Worm (Caenorhabditis elegans) whole organism, young adult: Measurements from ENCODE around the gene ntl-4.

Experiments used
- B0019.2 ChIP-seq: fragments of 200-800 bp; sonication (Bioruptor generic); conservative IDR thresholded peaks from 2 replicates; pipeline ENCODE4 v1.3.6; 2022; ENCODE audit warnings: missing genetic modification reagents, missing genetic modification characterization, missing compliant biosample characterization
- B0336.3 ChIP-seq: fragments of 200-800 bp; sonication (Bioruptor generic); IDR thresholded peaks from 2 replicates; pipeline ENCODE4 v1.3.6; 2022; ENCODE audit warnings: missing genetic modification characterization, missing compliant biosample characterization
- F23B12.7 ChIP-seq: sonication (generic microtip); optimal IDR thresholded peaks from 2 replicates; lab custom pipeline; 2017; ENCODE audit warnings: missing genetic modification characterization, mild to moderate bottlenecking, missing compliant biosample characterization, antibody characterized with exemption, moderate library complexity; ENCODE audit not compliant: insufficient read depth
- F55B11.4 ChIP-seq: sonication (generic microtip); optimal IDR thresholded peaks from 2 replicates; lab custom pipeline; 2016; ENCODE audit warnings: missing compliant biosample characterization, missing genetic modification characterization, borderline replicate concordance; ENCODE audit not compliant: insufficient read depth
- Y53G8AR.9 ChIP-seq: fragments of 200-800 bp; sonication (Bioruptor generic); conservative IDR thresholded peaks from 2 replicates; pipeline ENCODE4 v1.3.6; 2022; ENCODE audit warnings: missing genetic modification reagents, missing genetic modification characterization, missing compliant biosample characterization
- ZK185.1 ChIP-seq: sonication (generic microtip); optimal IDR thresholded peaks from 2 replicates; lab custom pipeline; 2016; ENCODE audit warnings: mild to moderate bottlenecking, missing genetic modification characterization, missing compliant biosample characterization; ENCODE audit not compliant: poor library complexity, severe bottlenecking
- attf-3 ChIP-seq: fragments of 200-800 bp; sonication (Bioruptor generic); conservative IDR thresholded peaks from 2 replicates; pipeline ENCODE4 v1.3.6; 2022; ENCODE audit warnings: missing genetic modification reagents, missing genetic modification characterization, missing compliant biosample characterization
- attf-6 ChIP-seq: fragments of 200-800 bp; sonication (Bioruptor generic); IDR thresholded peaks from 2 replicates; pipeline ENCODE4 v1.3.6; 2022; ENCODE audit warnings: missing genetic modification reagents, missing genetic modification characterization, missing compliant biosample characterization
- cebp-1 ChIP-seq, 2 experiments: fragments of 200-800 bp in 1 of 2; sonication (Bioruptor generic) in 1 of 2; sonication (generic microtip) in 1 of 2; IDR thresholded peaks in 1 of 2; optimal IDR thresholded peaks in 1 of 2; 2 replicates each; pipeline versions ENCODE4 v1.3.6 to Lab custom; 2017 to 2022; ENCODE audit warnings: missing compliant biosample characterization in 2 of 2, missing genetic modification characterization in 2 of 2, mild to moderate bottlenecking in 1 of 2, missing genetic modification reagents in 1 of 2, moderate library complexity in 1 of 2
- ceh-27 ChIP-seq: fragments of 200-800 bp; sonication (Bioruptor generic); optimal IDR thresholded peaks from 2 replicates; lab custom pipeline; 2018; ENCODE audit warnings: mild to moderate bottlenecking, missing genetic modification characterization, moderate library complexity, missing compliant biosample characterization
- ceh-79 ChIP-seq: sonication (generic microtip); optimal IDR thresholded peaks from 2 replicates; lab custom pipeline; 2017; ENCODE audit warnings: mild to moderate bottlenecking, missing genetic modification characterization, missing compliant biosample characterization
- die-1 ChIP-seq: sonication (generic microtip); optimal IDR thresholded peaks from 2 replicates; lab custom pipeline; 2016; ENCODE audit warnings: missing genotype, mild to moderate bottlenecking, missing genetic modification characterization, missing compliant biosample characterization
- dox-1 ChIP-seq: fragments of 200-800 bp; sonication (Bioruptor generic); IDR thresholded peaks from 2 replicates; pipeline ENCODE4 v1.3.6; 2022; ENCODE audit warnings: missing genetic modification reagents, missing genetic modification characterization, missing compliant biosample characterization
- efl-1 ChIP-seq: fragments of 150-350 bp; optimal IDR thresholded peaks from 2 replicates; lab custom pipeline; 2014; ENCODE audit warnings: missing biosample characterization, missing genetic modification reagents, missing genetic modification characterization
- egl-18 ChIP-seq: fragments of 200-800 bp; sonication (Bioruptor generic); IDR thresholded peaks from 2 replicates; pipeline ENCODE4 v1.3.6; 2022; ENCODE audit warnings: missing genetic modification reagents, missing genetic modification characterization, missing compliant biosample characterization
- let-607 ChIP-seq, 2 experiments: fragments of 200-800 bp in 1 of 2; sonication (Bioruptor generic) in 1 of 2; sonication (generic microtip) in 1 of 2; optimal IDR thresholded peaks; 2 replicates each; lab custom pipeline; 2016 to 2018; ENCODE audit warnings: mild to moderate bottlenecking in 2 of 2, missing compliant biosample characterization in 2 of 2, missing genetic modification characterization in 2 of 2, moderate library complexity in 2 of 2, missing genotype in 1 of 2
- lin-35 ChIP-seq, 3 experiments: fragments of 150-350 bp in 2 of 3; sonication (generic microtip) in 1 of 3; optimal IDR thresholded peaks; 2 replicates each; lab custom pipeline; 2014 to 2018; ENCODE audit warnings: missing biosample characterization in 3 of 3, missing genetic modification characterization in 3 of 3, missing genetic modification reagents in 3 of 3
- lin-54 ChIP-seq: fragments of 200-800 bp; sonication (Bioruptor generic); optimal IDR thresholded peaks from 2 replicates; lab custom pipeline; 2018; ENCODE audit warnings: mild to moderate bottlenecking, missing genetic modification characterization, missing compliant biosample characterization
- madf-3 ChIP-seq: fragments of 200-800 bp; sonication (Bioruptor generic); IDR thresholded peaks from 2 replicates; pipeline ENCODE4 v1.3.6; 2022; ENCODE audit warnings: missing genetic modification reagents, missing genetic modification characterization, missing compliant biosample characterization
- madf-6 ChIP-seq: fragments of 200-800 bp; sonication (Bioruptor generic); IDR thresholded peaks from 2 replicates; pipeline ENCODE4 v1.3.6; 2022; ENCODE audit warnings: missing genetic modification reagents, missing genetic modification characterization, missing compliant biosample characterization
- nfyb-1 ChIP-seq: fragments of 200-800 bp; sonication (Bioruptor generic); IDR thresholded peaks from 2 replicates; pipeline ENCODE4 v1.3.6; 2022; ENCODE audit warnings: missing genetic modification reagents, missing genetic modification characterization, missing compliant biosample characterization
- nhr-27 ChIP-seq: fragments of 200-800 bp; sonication (Bioruptor generic); optimal IDR thresholded peaks from 2 replicates; lab custom pipeline; 2018; ENCODE audit warnings: mild to moderate bottlenecking, missing genetic modification characterization, moderate library complexity, missing compliant biosample characterization
- nhr-80 ChIP-seq: sonication (generic microtip); optimal IDR thresholded peaks from 2 replicates; lab custom pipeline; 2016; ENCODE audit warnings: missing genetic modification characterization, missing compliant biosample characterization
- rec-8 ChIP-seq, 2 experiments: sonication (generic microtip); optimal IDR thresholded peaks; 2 replicates each; lab custom pipeline; 2016; ENCODE audit warnings: mild to moderate bottlenecking in 2 of 2, missing genetic modification characterization in 2 of 2, missing genetic modification reagents in 2 of 2, missing genotype in 2 of 2, missing biosample characterization in 1 of 2, missing compliant biosample characterization in 1 of 2, moderate library complexity in 1 of 2
- snpc-3.4 ChIP-seq: sonication (generic microtip); optimal IDR thresholded peaks from 2 replicates; lab custom pipeline; 2017; ENCODE audit warnings: missing genetic modification characterization, mild to moderate bottlenecking, missing compliant biosample characterization, antibody characterized with exemption, moderate library complexity, missing genotype, missing genetic modification reagents
- tlf-1 ChIP-seq: fragments of 200-800 bp; sonication (Bioruptor generic); optimal IDR thresholded peaks from 2 replicates; lab custom pipeline; 2018; ENCODE audit warnings: mild to moderate bottlenecking, missing genetic modification characterization, missing compliant biosample characterization
- unc-130 ChIP-seq: sonication (generic microtip); optimal IDR thresholded peaks from 2 replicates; lab custom pipeline; 2016; ENCODE audit warnings: missing genetic modification reagents, missing genetic modification characterization, missing compliant biosample characterization
- zfh-2 ChIP-seq: fragments of 200-800 bp; sonication (Bioruptor generic); conservative IDR thresholded peaks from 2 replicates; pipeline ENCODE4 v1.3.6; 2022; ENCODE audit warnings: missing genetic modification reagents, missing genetic modification characterization, missing compliant biosample characterization
- ztf-22 ChIP-seq: fragments of 200-800 bp; sonication (Bioruptor generic); optimal IDR thresholded peaks from 2 replicates; lab custom pipeline; 2018; ENCODE audit warnings: mild to moderate bottlenecking, missing genetic modification characterization, moderate library complexity, missing compliant biosample characterization

ntl-4 gene

DNA sequence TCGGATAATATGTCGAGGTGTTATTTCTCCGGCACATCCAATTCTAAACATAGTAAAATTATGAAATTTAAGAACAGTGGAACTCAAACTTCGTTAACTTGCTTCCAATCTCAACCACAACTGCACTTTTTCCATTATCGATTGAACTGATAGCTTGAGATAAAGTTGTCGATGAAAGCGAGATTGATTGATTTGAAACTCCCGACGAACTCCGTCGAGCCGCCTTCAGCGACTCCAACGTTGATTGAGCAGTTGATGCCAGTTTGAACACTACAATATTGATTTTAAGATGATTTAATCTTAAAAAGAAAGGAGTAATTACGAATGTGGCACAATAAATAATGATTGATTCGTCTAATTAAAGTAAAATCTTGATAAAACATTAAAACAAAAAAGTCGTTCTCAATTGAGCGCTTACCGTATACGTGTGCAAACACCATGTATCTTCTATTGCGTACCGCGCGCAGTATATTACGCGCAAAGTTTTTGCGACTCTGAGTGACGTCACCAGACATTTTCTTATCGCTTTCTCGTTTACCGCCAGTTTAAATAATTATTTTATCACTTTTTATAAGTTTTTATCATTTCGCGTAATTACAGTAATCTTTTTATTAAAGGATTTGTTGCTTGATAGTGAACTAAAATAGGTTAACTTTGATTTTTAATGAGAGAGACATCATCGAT, 8.0 kb upstream of the ntl-4 start, which contains the start of gene arp-11 (continued):
- TF ChIP-seq lin-54 (peak; percentile 61), cebp-1 (GFP tag; IDR thresholded peaks at IDR 0.05; lab: Robert Waterston, UW) (no peak), cebp-1 (tag; optimal IDR thresholded peaks at IDR 0.05; lab: Kevin White, UChicago) (peak; percentile 60), ZK185.1 (tag; lab: Kevin White, UChicago) (peak; percentile 56), B0336.3 (0 out of 2 replicates have a peak, but pooled peaks have one; percentile 22), tlf-1 (GFP tag; lab: Kevin White, UChicago) (peak; percentile 0), ztf-22 (GFP tag; lab: Kevin White, UChicago) (no peak), dox-1 (GFP tag; lab: Robert Waterston, UW) (peak; percentile 61), lin-35 (GFP tag; optimal IDR thresholded peaks at IDR 0.05; lab: Kevin White, UChicago) (peak in 1 of 3 experiments; percentile 49), nhr-80 (tag; lab: Kevin White, UChicago) (peak; percentile 23), let-607 (tag; optimal IDR thresholded peaks at IDR 0.05; lab: Kevin White, UChicago) (peak in 1 of 2 experiments; percentile 1), snpc-3.4 (tag; lab: Kevin White, UChicago) (peak; percentile 11)

DNA sequence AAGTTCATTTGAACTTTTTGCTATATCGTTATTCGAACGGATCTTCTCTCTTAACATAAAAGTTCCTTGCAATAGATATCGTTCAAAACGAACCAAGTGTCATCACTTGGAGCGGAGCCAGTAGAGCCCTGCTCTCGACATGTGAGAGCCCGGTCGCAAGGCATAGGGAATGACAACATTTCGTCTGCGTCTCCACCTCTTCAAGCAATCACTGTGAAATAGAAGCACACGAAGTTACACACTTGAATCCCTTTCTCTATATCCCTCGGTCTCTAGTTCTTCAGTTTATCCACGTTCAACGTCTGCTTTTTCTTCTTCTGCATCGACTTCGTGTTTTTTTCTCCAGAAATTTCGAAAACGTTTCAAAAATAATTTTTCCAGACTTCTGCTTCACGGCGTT, 7.0 kb upstream of the ntl-4 start, which contains the start of gene C49H3.6:
C49H3.6 (plus strand) TSS at position 380 of the 400 bp plus-strand sequence.
- peak in 1 of 3 experiments; percentile 63 for TF ChIP-seq lin-35 (GFP tag; optimal IDR thresholded peaks at IDR 0.05; lab: Kevin White, UChicago)
- TF ChIP-seq cebp-1 (GFP tag; IDR thresholded peaks at IDR 0.05; lab: Robert Waterston, UW), result no peak
- TF ChIP-seq cebp-1 (tag; optimal IDR thresholded peaks at IDR 0.05; lab: Kevin White, UChicago), result peak; percentile 29
- TF ChIP-seq madf-3 (GFP tag; lab: Robert Waterston, UW), result 0 out of 2 replicates have a peak, but pooled peaks have one; percentile 28
- TF ChIP-seq die-1, result no peak
- peak; percentile 43 for TF ChIP-seq ceh-27
- peak; percentile 52; the same call in 1 of the 2 replicates for TF ChIP-seq nfyb-1 (GFP tag; lab: Robert Waterston, UW)
- no peak for TF ChIP-seq F23B12.7 (tag; lab: Kevin White, UChicago)
- peak; percentile 19; the same call in 1 of the 2 replicates for TF ChIP-seq madf-6 (GFP tag; lab: Robert Waterston, UW)

DNA sequence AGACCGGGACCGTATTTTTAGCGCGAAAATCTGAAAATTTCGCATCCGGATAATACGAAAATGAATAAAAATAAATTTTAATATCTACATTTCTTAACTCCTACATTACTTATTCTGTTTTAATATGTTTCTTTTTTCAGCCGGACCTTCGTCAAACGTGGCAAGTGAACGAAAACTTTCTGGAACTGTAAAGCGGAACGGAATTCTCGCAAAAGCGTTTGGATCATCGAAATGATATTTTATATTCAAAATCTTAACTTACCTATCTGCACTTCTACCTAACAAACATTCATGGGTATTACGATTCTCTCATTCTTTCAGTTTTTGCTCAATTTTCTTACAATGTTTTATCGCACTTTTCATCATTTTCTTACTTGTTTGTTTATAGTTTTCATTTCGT, 3.7 kb upstream of the ntl-4 start:
- TF ChIP-seq Y53G8AR.9 (GFP tag; lab: Robert Waterston, UW) (no peak), B0019.2 (GFP tag; lab: Robert Waterston, UW) (no peak), ceh-79 (tag; lab: Kevin White, UChicago) (no peak), attf-3 (GFP tag; lab: Robert Waterston, UW) (no peak), rec-8 (tag; optimal IDR thresholded peaks at IDR 0.05; lab: Kevin White, UChicago) (no peak), nhr-27 (no peak), unc-130 (no peak), attf-6 (GFP tag; lab: Robert Waterston, UW) (no peak), egl-18 (no peak), zfh-2 (GFP tag; lab: Robert Waterston, UW) (no peak), efl-1 (GFP tag; lab: Kevin White, UChicago) (no peak), ZK185.1 (tag; lab: Kevin White, UChicago) (no peak), F55B11.4 (tag; lab: Kevin White, UChicago) (no peak), lin-54 (no peak)
